Fruit fly (Drosophila melanogaster) whole organism, adult: ENCODE measurements around the gene CG4962.

ENCODE experiments used
- CG11617 ChIP-seq: fragments of 200-800 bp; sonication (Bioruptor generic); optimal IDR thresholded peaks from 2 replicates; lab custom pipeline; 2017; ENCODE audit warnings: mild to moderate bottlenecking, missing biosample characterization, missing genetic modification reagents, missing genetic modification characterization
- CG12768 ChIP-seq: fragments of 200-800 bp; sonication (Bioruptor generic); optimal IDR thresholded peaks from 2 replicates; lab custom pipeline; 2017; ENCODE audit warnings: missing biosample characterization, missing genetic modification characterization, mild to moderate bottlenecking, moderate library complexity, missing genetic modification reagents
- CG14711 ChIP-seq: fragments of 200-800 bp; sonication (Bioruptor generic); optimal IDR thresholded peaks from 2 replicates; lab custom pipeline; 2018; ENCODE audit warnings: missing biosample characterization, mild to moderate bottlenecking, missing genetic modification characterization, moderate library complexity
- CG1620 ChIP-seq: fragments of 200-800 bp; sonication (Bioruptor generic); optimal IDR thresholded peaks from 2 replicates; lab custom pipeline; 2016; ENCODE audit warnings: missing biosample characterization, missing genetic modification characterization
- CG33017 ChIP-seq: fragments of 200-800 bp; sonication (Bioruptor generic); optimal IDR thresholded peaks from 2 replicates; lab custom pipeline; 2018; ENCODE audit warnings: missing biosample characterization, mild to moderate bottlenecking, missing genetic modification characterization, moderate library complexity
- CG5204 ChIP-seq: fragments of 200-800 bp; sonication (Bioruptor generic); optimal IDR thresholded peaks from 2 replicates; lab custom pipeline; 2016; ENCODE audit warnings: missing biosample characterization, missing genetic modification characterization
- CG7045 ChIP-seq: fragments of 200-800 bp; sonication (Bioruptor generic); optimal IDR thresholded peaks from 2 replicates; lab custom pipeline; 2017; ENCODE audit warnings: missing biosample characterization, mild to moderate bottlenecking, missing genetic modification characterization
- CG7101 ChIP-seq: fragments of 200-800 bp; sonication (Bioruptor generic); optimal IDR thresholded peaks from 2 replicates; lab custom pipeline; 2018; ENCODE audit warnings: missing biosample characterization, mild to moderate bottlenecking, missing genetic modification characterization, moderate library complexity
- Clk ChIP-seq: fragments of 200-800 bp; sonication (Bioruptor generic); optimal IDR thresholded peaks from 2 replicates; lab custom pipeline; 2017; ENCODE audit warnings: missing biosample characterization, missing genetic modification characterization
- Crg-1 ChIP-seq: fragments of 200-800 bp; sonication (Bioruptor generic); optimal IDR thresholded peaks from 2 replicates; lab custom pipeline; 2016; ENCODE audit warnings: missing biosample characterization, missing genetic modification characterization
- Hr96 ChIP-seq: fragments of 200-800 bp; sonication (Bioruptor generic); optimal IDR thresholded peaks from 2 replicates; lab custom pipeline; 2016; ENCODE audit warnings: missing biosample characterization, missing genetic modification characterization
- Mnt ChIP-seq: fragments of 200-800 bp; sonication (Bioruptor generic); optimal IDR thresholded peaks from 2 replicates; lab custom pipeline; 2016; ENCODE audit warnings: missing biosample characterization, mild to moderate bottlenecking, missing genetic modification characterization
- bab1 ChIP-seq: fragments of 200-800 bp; sonication (Bioruptor generic); optimal IDR thresholded peaks from 3 replicates; lab custom pipeline; 2019; ENCODE audit warnings: missing biosample characterization, mild to moderate bottlenecking, missing genetic modification characterization, moderate library complexity
- cic ChIP-seq: fragments of 200-800 bp; sonication (Bioruptor generic); optimal IDR thresholded peaks from 2 replicates; lab custom pipeline; 2017; ENCODE audit warnings: missing biosample characterization, mild to moderate bottlenecking, missing genetic modification characterization, moderate library complexity
- cnc ChIP-seq, 2 experiments: fragments of >200 bp; optimal IDR thresholded peaks; 2 replicates each; lab custom pipeline; 2017
- kay ChIP-seq: fragments of 200-800 bp; sonication (Bioruptor generic); peaks from one replicate; lab custom pipeline; 2016; ENCODE audit warnings: missing biosample characterization, missing genetic modification characterization, borderline replicate concordance
- ovo ChIP-seq: fragments of 200-800 bp; sonication (Bioruptor generic); optimal IDR thresholded peaks from 2 replicates; lab custom pipeline; 2016; ENCODE audit warnings: missing biosample characterization, missing genetic modification characterization
- pad ChIP-seq: fragments of 200-800 bp; sonication (Bioruptor generic); optimal IDR thresholded peaks from 3 replicates; lab custom pipeline; 2017; ENCODE audit warnings: missing biosample characterization, missing genetic modification characterization, mild to moderate bottlenecking, moderate library complexity, missing genetic modification reagents
- tj ChIP-seq: fragments of 200-800 bp; sonication (Bioruptor generic); optimal IDR thresholded peaks from 3 replicates; lab custom pipeline; 2017; ENCODE audit warnings: missing biosample characterization, mild to moderate bottlenecking, missing genetic modification characterization, moderate library complexity
- toe ChIP-seq: fragments of 200-800 bp; sonication (Bioruptor generic); optimal IDR thresholded peaks from 2 replicates; lab custom pipeline; 2016; ENCODE audit warnings: missing biosample characterization, missing genetic modification characterization

CG4962 gene

dm6 chr3L:16326657-16327056 lies 31.3 kb upstream of the CG4962 start, which contains the start of the genes CG13040 and CG13039:
Gene CG13040, minus strand, starts transcription at chr3L:16326757.
Gene CG13039, minus strand, starts transcription at chr3L:16326762.
- TF ChIP-seq ovo (no peak), Hr96 (GFP tag; lab: Kevin White, UChicago) (no peak), CG7101 (tag; lab: Kevin White, UChicago) (no peak), Mnt (GFP tag; lab: Kevin White, UChicago) (no peak), CG5204 (no peak)

dm6 chr3L:16323372-16323771 lies 28.0 kb upstream of the CG4962 start, which contains the start of gene CG13059:
Gene CG13059, plus strand, starts transcription at chr3L:16323672.
- TF ChIP-seq kay (GFP tag; lab: Kevin White, UChicago) (no peak), Crg-1 (GFP tag; lab: Kevin White, UChicago) (no peak), bab1 (GFP tag; lab: Kevin White, UChicago) (no peak), cic (GFP tag; lab: Kevin White, UChicago) (no peak), Mnt (GFP tag; lab: Kevin White, UChicago) (no peak), CG14711 (tag; lab: Kevin White, UChicago) (no peak), ovo (no peak), Clk (GFP tag; lab: Kevin White, UChicago) (no peak), CG1620 (GFP tag; lab: Kevin White, UChicago) (no peak), CG33017 (no peak), tj (GFP tag; lab: Kevin White, UChicago) (no peak), CG12768 (GFP tag; lab: Kevin White, UChicago) (no peak), Hr96 (GFP tag; lab: Kevin White, UChicago) (no peak), toe (GFP tag; lab: Kevin White, UChicago) (no peak)

dm6 chr3L:16321172-16321571 lies 25.8 kb upstream of the CG4962 start, which contains the start of gene CG42718:
Gene CG42718, minus strand, starts transcription at chr3L:16321272.
- no peak for TF ChIP-seq cnc (optimal IDR thresholded peaks at IDR 0.05; lab: Kevin White, UChicago)
- no peak for TF ChIP-seq CG1620 (GFP tag; lab: Kevin White, UChicago)
- TF ChIP-seq toe (GFP tag; lab: Kevin White, UChicago): no peak
- TF ChIP-seq CG5204: no peak
- no peak for TF ChIP-seq CG7101 (tag; lab: Kevin White, UChicago)
- TF ChIP-seq Clk (GFP tag; lab: Kevin White, UChicago): no peak
- TF ChIP-seq bab1 (GFP tag; lab: Kevin White, UChicago): no peak

dm6 chr3L:16319399-16319906 lies 24.1 kb upstream of the CG4962 start, which contains the start of the genes CG13041 and CG13060:
Gene CG13041, minus strand, starts transcription at chr3L:16319526.
Gene CG13060, plus strand, starts transcription at chr3L:16319856.
- TF ChIP-seq cnc (optimal IDR thresholded peaks at IDR 0.05; lab: Kevin White, UChicago): no peak
- no peak for TF ChIP-seq CG7101 (tag; lab: Kevin White, UChicago)
- no peak for TF ChIP-seq CG7045 (GFP tag; lab: Kevin White, UChicago)

dm6 chr3L:16317724-16318123 lies 22.4 kb upstream of the CG4962 start, which contains the start of gene Nplp3:
Gene Nplp3, plus strand, starts transcription at chr3L:16318024.
- TF ChIP-seq Hr96 (GFP tag; lab: Kevin White, UChicago) (no peak), kay (GFP tag; lab: Kevin White, UChicago) (no peak), CG7045 (GFP tag; lab: Kevin White, UChicago) (no peak), CG33017 (no peak), pad (GFP tag; lab: Kevin White, UChicago) (no peak), tj (GFP tag; lab: Kevin White, UChicago) (no peak), Crg-1 (GFP tag; lab: Kevin White, UChicago) (no peak), cic (GFP tag; lab: Kevin White, UChicago) (no peak), CG11617 (GFP tag; lab: Kevin White, UChicago) (no peak), Mnt (GFP tag; lab: Kevin White, UChicago) (no peak), CG7101 (tag; lab: Kevin White, UChicago) (no peak), ovo (no peak), Clk (GFP tag; lab: Kevin White, UChicago) (no peak), toe (GFP tag; lab: Kevin White, UChicago) (no peak), cnc (optimal IDR thresholded peaks at IDR 0.05; lab: Kevin White, UChicago) (no peak), CG5204 (no peak), bab1 (GFP tag; lab: Kevin White, UChicago) (no peak), CG1620 (GFP tag; lab: Kevin White, UChicago) (no peak), CG12768 (GFP tag; lab: Kevin White, UChicago) (no peak)

dm6 chr3L:16313985-16314384 lies 18.6 kb upstream of the CG4962 start, which contains the start of gene CG13062:
Gene CG13062, plus strand, starts transcription at chr3L:16314285.
- TF ChIP-seq pad (GFP tag; lab: Kevin White, UChicago): no peak
- no peak for TF ChIP-seq Mnt (GFP tag; lab: Kevin White, UChicago)
- TF ChIP-seq CG12768 (GFP tag; lab: Kevin White, UChicago): no peak
- no peak for TF ChIP-seq CG7101 (tag; lab: Kevin White, UChicago)
- TF ChIP-seq ovo: no peak
- TF ChIP-seq CG11617 (GFP tag; lab: Kevin White, UChicago): no peak
- no peak for TF ChIP-seq CG1620 (GFP tag; lab: Kevin White, UChicago)
- no peak for TF ChIP-seq Hr96 (GFP tag; lab: Kevin White, UChicago)
- no peak for TF ChIP-seq CG5204
- no peak for TF ChIP-seq cnc (optimal IDR thresholded peaks at IDR 0.05; lab: Kevin White, UChicago)
